Fruit fly (Drosophila melanogaster): Measurements from ENCODE around the gene sfl.

- TF ChIP-seq CG8478 (optimal IDR thresholded peaks at IDR 0.05) (no peak), CTCF (optimal IDR thresholded peaks at IDR 0.05) (no peak)
Measured at dm6 chr3L:6482838-6483237, 12.6 kb upstream of the sfl start.
